Fruit fly (Drosophila melanogaster) whole organism, embryonic: ENCODE measurements around the gene CG15024.

Source experiments
- B-H2 ChIP-seq: fragments of 200-800 bp; sonication (Bioruptor generic); optimal IDR thresholded peaks from 2 replicates; lab custom pipeline; 2018; ENCODE audit warnings: missing biosample characterization, mild to moderate bottlenecking, missing genetic modification characterization
- Bdp1 ChIP-seq: fragments of 200-800 bp; sonication (Bioruptor generic); optimal IDR thresholded peaks from 3 replicates; lab custom pipeline; 2016; ENCODE audit warnings: missing biosample characterization, missing genetic modification characterization
- CG10147 ChIP-seq: fragments of 200-800 bp; sonication (Bioruptor generic); optimal IDR thresholded peaks from 2 replicates; lab custom pipeline; 2019; ENCODE audit warnings: missing biosample characterization, mild to moderate bottlenecking, missing genetic modification characterization, moderate library complexity
- CG10462 ChIP-seq: fragments of 200-800 bp; sonication (Bioruptor generic); optimal IDR thresholded peaks from 2 replicates; lab custom pipeline; 2016; ENCODE audit warnings: missing biosample characterization, missing genetic modification characterization
- CG11247 ChIP-seq: fragments of 200-800 bp; sonication (Bioruptor generic); IDR thresholded peaks from 2 replicates; pipeline ENCODE4 v1.3.6; 2022; ENCODE audit warnings: missing biosample characterization, missing genetic modification characterization
- CG1233 ChIP-seq: fragments of 200-800 bp; sonication (Bioruptor generic); optimal IDR thresholded peaks from 4 replicates; lab custom pipeline; 2018; ENCODE audit warnings: missing biosample characterization, mild to moderate bottlenecking, missing genetic modification characterization
- CG12744 ChIP-seq: fragments of 200-800 bp; sonication (Bioruptor generic); optimal IDR thresholded peaks from 2 replicates; lab custom pipeline; 2016; ENCODE audit warnings: missing biosample characterization, missing genetic modification characterization
- CG17829 ChIP-seq: fragments of 200-800 bp; optimal IDR thresholded peaks from 2 replicates; lab custom pipeline; 2019; ENCODE audit warnings: missing biosample characterization, mild to moderate bottlenecking, missing genetic modification characterization, moderate library complexity
- CG1792 ChIP-seq: fragments of 200-800 bp; sonication (Bioruptor generic); optimal IDR thresholded peaks from 2 replicates; lab custom pipeline; 2016; ENCODE audit warnings: missing biosample characterization, missing genetic modification characterization
- CG18599 ChIP-seq: fragments of 200-800 bp; sonication (Bioruptor generic); optimal IDR thresholded peaks from 3 replicates; lab custom pipeline; 2017; ENCODE audit warnings: missing biosample characterization, missing genetic modification characterization, mild to moderate bottlenecking, moderate library complexity, missing genetic modification reagents
- CG2120 ChIP-seq: fragments of 200-800 bp; sonication (Bioruptor generic); optimal IDR thresholded peaks from 3 replicates; lab custom pipeline; 2016; ENCODE audit warnings: missing biosample characterization, missing genetic modification characterization
- CG34422 ChIP-seq: fragments of 200-800 bp; sonication (Bioruptor generic); IDR thresholded peaks from 3 replicates; pipeline ENCODE4 v1.3.6; 2022; ENCODE audit warnings: missing biosample characterization, missing genetic modification characterization
- CG4328 ChIP-seq: fragments of 200-800 bp; sonication (Bioruptor generic); optimal IDR thresholded peaks from 3 replicates; lab custom pipeline; 2017; ENCODE audit warnings: missing biosample characterization, missing genetic modification reagents, missing genetic modification characterization
- CG4360 ChIP-seq: fragments of 200-800 bp; sonication (Bioruptor generic); IDR thresholded peaks from 2 replicates; pipeline ENCODE4 v1.3.6; 2022; ENCODE audit warnings: missing biosample characterization, missing genetic modification characterization
- CG4617 ChIP-seq: fragments of 200-800 bp; sonication (Bioruptor generic); optimal IDR thresholded peaks from 3 replicates; lab custom pipeline; 2016; ENCODE audit warnings: missing biosample characterization, missing genetic modification characterization, borderline replicate concordance
- CG5245 ChIP-seq: fragments of 200-800 bp; sonication (Bioruptor generic); optimal IDR thresholded peaks from 3 replicates; lab custom pipeline; 2016; ENCODE audit warnings: missing biosample characterization, missing genetic modification characterization
- CG5953 ChIP-seq: fragments of 200-800 bp; sonication (Bioruptor generic); IDR thresholded peaks from 2 replicates; pipeline ENCODE4 v1.3.6; 2022; ENCODE audit warnings: missing biosample characterization, missing genetic modification characterization
- CG7928 ChIP-seq: fragments of 200-800 bp; sonication (Bioruptor generic); optimal IDR thresholded peaks from 2 replicates; lab custom pipeline; 2017; ENCODE audit warnings: missing biosample characterization, mild to moderate bottlenecking, missing genetic modification characterization
- CG8089 ChIP-seq: fragments of 200-800 bp; sonication (Bioruptor generic); optimal IDR thresholded peaks from 3 replicates; lab custom pipeline; 2016; ENCODE audit warnings: missing biosample characterization, missing genetic modification characterization
- CG9437 ChIP-seq: fragments of 200-800 bp; sonication (Bioruptor generic); optimal IDR thresholded peaks from 2 replicates; lab custom pipeline; 2018; ENCODE audit warnings: missing biosample characterization, mild to moderate bottlenecking, missing genetic modification characterization
- Fer1 ChIP-seq: fragments of 200-800 bp; sonication (Bioruptor generic); optimal IDR thresholded peaks from 2 replicates; lab custom pipeline; 2017; ENCODE audit warnings: missing biosample characterization, mild to moderate bottlenecking, missing genetic modification characterization
- HHEX ChIP-seq: fragments of 200-800 bp; sonication (Bioruptor generic); optimal IDR thresholded peaks from 3 replicates; lab custom pipeline; 2017; ENCODE audit warnings: missing biosample characterization, mild to moderate bottlenecking, missing genetic modification characterization, missing genetic modification reagents
- Jarid2 ChIP-seq: fragments of 200-800 bp; sonication (Bioruptor generic); optimal IDR thresholded peaks from 3 replicates; lab custom pipeline; 2017; ENCODE audit warnings: mild to moderate bottlenecking, missing biosample characterization, missing genetic modification reagents, missing genetic modification characterization
- Max ChIP-seq: fragments of 200-800 bp; sonication (Bioruptor generic); optimal IDR thresholded peaks from 2 replicates; lab custom pipeline; 2016; ENCODE audit warnings: missing biosample characterization, mild to moderate bottlenecking, missing genetic modification characterization
- NC2β ChIP-seq: fragments of 200-800 bp; sonication (Bioruptor generic); optimal IDR thresholded peaks from 2 replicates; lab custom pipeline; 2016; ENCODE audit warnings: missing biosample characterization, missing genetic modification characterization
- Oli ChIP-seq: fragments of 200-800 bp; sonication (Bioruptor generic); optimal IDR thresholded peaks from 2 replicates; lab custom pipeline; 2018; ENCODE audit warnings: missing biosample characterization, mild to moderate bottlenecking, missing genetic modification characterization, moderate library complexity
- Sox102F ChIP-seq: fragments of 200-800 bp; sonication (Bioruptor generic); optimal IDR thresholded peaks from 2 replicates; lab custom pipeline; 2018; ENCODE audit warnings: missing biosample characterization, mild to moderate bottlenecking, missing genetic modification characterization, moderate library complexity
- amos ChIP-seq: fragments of 200-800 bp; sonication (Bioruptor generic); IDR thresholded peaks from 2 replicates; pipeline ENCODE4 v1.3.6; 2022; ENCODE audit warnings: missing biosample characterization, missing genetic modification characterization; ENCODE audit not compliant: partially characterized antibody
- bbx ChIP-seq: fragments of 200-800 bp; sonication (Bioruptor generic); IDR thresholded peaks from 2 replicates; pipeline ENCODE4 v1.3.6; 2022; ENCODE audit warnings: missing biosample characterization, missing genetic modification characterization; ENCODE audit not compliant: partially characterized antibody
- br ChIP-seq: fragments of >200 bp; optimal IDR thresholded peaks from 2 replicates; lab custom pipeline; 2017
- chif ChIP-seq, 2 experiments: fragments of 200-800 bp; sonication (Bioruptor generic); optimal IDR thresholded peaks; 3 replicates each; lab custom pipeline; 2016; ENCODE audit warnings: missing biosample characterization in 2 of 2, missing genetic modification characterization in 2 of 2
- cwo ChIP-seq: fragments of 200-800 bp; sonication (Bioruptor generic); optimal IDR thresholded peaks from 3 replicates; lab custom pipeline; 2017; ENCODE audit warnings: missing biosample characterization, missing genetic modification characterization, mild to moderate bottlenecking, moderate library complexity, missing genetic modification reagents
- dati ChIP-seq: fragments of 200-800 bp; sonication (Bioruptor generic); IDR thresholded peaks from 2 replicates; pipeline ENCODE4 v1.3.6; 2022; ENCODE audit warnings: missing biosample characterization, missing genetic modification characterization
- dimm ChIP-seq: fragments of 200-800 bp; sonication (Bioruptor generic); IDR thresholded peaks from 2 replicates; pipeline ENCODE4 v1.3.6; 2022; ENCODE audit warnings: missing biosample characterization, missing genetic modification characterization
- disco-r ChIP-seq: fragments of 200-800 bp; sonication (Bioruptor generic); optimal IDR thresholded peaks from 2 replicates; lab custom pipeline; 2016; ENCODE audit warnings: missing biosample characterization, missing genetic modification characterization
- dm ChIP-seq: fragments of 200-800 bp; sonication (Bioruptor generic); optimal IDR thresholded peaks from 3 replicates; lab custom pipeline; 2016; ENCODE audit warnings: missing biosample characterization, missing genetic modification characterization
- dpn ChIP-seq, 2 experiments: fragments of 200-800 bp; sonication (Bioruptor generic); optimal IDR thresholded peaks; 3 replicates each; lab custom pipeline; 2016; ENCODE audit warnings: missing biosample characterization in 2 of 2, missing genetic modification characterization in 2 of 2
- fd96Cb ChIP-seq: fragments of 200-800 bp; sonication (Bioruptor generic); optimal IDR thresholded peaks from 2 replicates; lab custom pipeline; 2018; ENCODE audit warnings: missing biosample characterization, mild to moderate bottlenecking, missing genetic modification characterization, moderate library complexity
- grn ChIP-seq: fragments of 200-800 bp; sonication (Bioruptor generic); optimal IDR thresholded peaks from 3 replicates; lab custom pipeline; 2017; ENCODE audit warnings: missing biosample characterization, missing genetic modification characterization
- gsb-n ChIP-seq: fragments of 200-800 bp; sonication (Bioruptor generic); optimal IDR thresholded peaks from 3 replicates; lab custom pipeline; 2018; ENCODE audit warnings: missing biosample characterization, mild to moderate bottlenecking, missing genetic modification characterization
- lab ChIP-seq: fragments of 200-800 bp; sonication (Bioruptor generic); optimal IDR thresholded peaks from 3 replicates; lab custom pipeline; 2017; ENCODE audit warnings: missing biosample characterization, missing genetic modification characterization, mild to moderate bottlenecking, moderate library complexity, missing genetic modification reagents
- maf-S ChIP-seq: fragments of 200-800 bp; sonication (Bioruptor generic); optimal IDR thresholded peaks from 2 replicates; lab custom pipeline; 2016; ENCODE audit warnings: missing biosample characterization, missing genetic modification characterization
- nerfin-2 ChIP-seq: fragments of 200-800 bp; sonication (Bioruptor generic); IDR thresholded peaks from 2 replicates; pipeline ENCODE4 v1.3.6; 2022; ENCODE audit warnings: missing biosample characterization, missing genetic modification characterization; ENCODE audit not compliant: partially characterized antibody
- odd ChIP-seq: fragments of 200-800 bp; sonication (Bioruptor generic); optimal IDR thresholded peaks from 2 replicates; lab custom pipeline; 2017; ENCODE audit warnings: missing biosample characterization, mild to moderate bottlenecking, missing genetic modification characterization
- salm ChIP-seq: fragments of 200-800 bp; sonication (Bioruptor generic); optimal IDR thresholded peaks from 2 replicates; lab custom pipeline; 2018; ENCODE audit warnings: missing biosample characterization, mild to moderate bottlenecking, missing genetic modification characterization
- sisA ChIP-seq: fragments of 200-800 bp; sonication (Bioruptor generic); IDR thresholded peaks from 2 replicates; pipeline ENCODE4 v1.3.6; 2022; ENCODE audit warnings: missing biosample characterization, missing genetic modification characterization
- slp2 ChIP-seq: fragments of 200-800 bp; sonication (Bioruptor generic); optimal IDR thresholded peaks from 2 replicates; lab custom pipeline; 2016; ENCODE audit warnings: missing biosample characterization, missing genetic modification characterization
- sob ChIP-seq: fragments of 200-800 bp; sonication (Bioruptor generic); IDR thresholded peaks from 2 replicates; pipeline ENCODE4 v1.3.6; 2022; ENCODE audit warnings: missing biosample characterization, missing genetic modification characterization
- yki ChIP-seq: fragments of >200 bp; optimal IDR thresholded peaks from 3 replicates; lab custom pipeline; 2018
- z ChIP-seq: fragments of 200-800 bp; sonication (Bioruptor generic); IDR thresholded peaks from 3 replicates; pipeline ENCODE4 v1.3.6; 2022; ENCODE audit warnings: missing biosample characterization, missing genetic modification characterization
- zfh2 ChIP-seq: fragments of 200-800 bp; sonication (Bioruptor generic); optimal IDR thresholded peaks from 2 replicates; lab custom pipeline; 2016; ENCODE audit warnings: missing biosample characterization, missing genetic modification characterization

Gene CG15024

DNA sequence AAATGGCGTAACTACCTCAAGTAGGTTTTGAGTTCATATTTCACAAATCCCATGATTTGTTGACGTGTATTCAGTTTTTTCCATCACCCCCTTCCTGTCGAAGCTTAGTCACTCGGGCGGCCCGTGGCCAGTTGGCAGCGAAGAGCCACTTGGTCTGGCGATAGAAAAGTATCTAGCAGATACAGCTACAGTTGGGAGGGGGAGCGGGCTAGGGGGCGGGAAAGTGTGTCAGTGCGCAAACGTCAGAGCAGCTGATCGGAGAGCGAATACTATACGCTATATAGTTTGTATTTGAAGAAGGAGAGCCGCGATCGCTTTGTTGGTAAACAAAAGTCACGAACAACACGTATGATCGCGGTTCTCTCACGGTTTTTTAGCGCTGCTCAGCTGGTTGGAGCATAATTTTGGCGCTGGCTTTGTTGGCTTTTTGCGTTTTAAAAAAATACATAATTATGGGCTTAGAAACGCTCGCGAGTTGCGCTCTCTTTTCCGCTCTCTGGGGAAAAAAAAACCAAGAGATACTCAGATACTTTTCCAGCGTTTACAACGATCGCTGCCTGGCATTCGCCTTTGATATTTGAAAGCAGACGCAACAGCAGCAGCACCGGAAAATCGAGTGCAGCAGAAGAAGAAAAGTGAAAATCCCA is 49.7 kb downstream of the CG15024 start (continued):
- TF ChIP-seq dpn (GFP tag; optimal IDR thresholded peaks at IDR 0.05; lab: Kevin White, UChicago) (no peak), CG1233 (GFP tag; lab: Kevin White, UChicago) (no peak), HHEX (no peak), dm (GFP tag; lab: Kevin White, UChicago) (no peak), CG2120 (peak; percentile 52), CG17829 (tag; lab: Kevin White, UChicago) (no peak), lab (peak; percentile 63), br (lab: Kevin White, UChicago) (no peak), Max (GFP tag; lab: Kevin White, UChicago) (no peak), CG11247 (peak; percentile 28; the same call in 1 of the 2 replicates), zfh2 (GFP tag; lab: Kevin White, UChicago) (no peak), dimm (no peak), sisA (GFP tag; lab: Robert Waterston, UW) (peak; percentile 14; the same call in 1 of the 2 replicates), CG4328 (GFP tag; lab: Kevin White, UChicago) (no peak), gsb-n (tag; lab: Kevin White, UChicago) (no peak), B-H2 (GFP tag; lab: Kevin White, UChicago) (peak; percentile 63), CG12744 (no peak), maf-S (GFP tag; lab: Kevin White, UChicago) (no peak), CG4360 (no peak), Sox102F (no peak), Jarid2 (GFP tag; lab: Kevin White, UChicago) (no peak), yki (lab: Kevin White, UChicago) (no peak), salm (no peak), CG8089 (GFP tag; lab: Kevin White, UChicago) (no peak), bbx (no peak), CG5953 (GFP tag; lab: Robert Waterston, UW) (0 out of 2 replicates have a peak, but pooled peaks have one; percentile 17), Oli (tag; lab: Kevin White, UChicago) (no peak), CG10462 (GFP tag; lab: Kevin White, UChicago) (no peak), CG1792 (no peak), cwo (GFP tag; lab: Kevin White, UChicago) (peak; percentile 89), z (GFP tag; lab: Robert Waterston, UW) (no peak), nerfin-2 (GFP tag; lab: Robert Waterston, UW) (no peak), amos (GFP tag; lab: Robert Waterston, UW) (no peak; the same call in 1 of the 2 replicates), odd (GFP tag; lab: Kevin White, UChicago) (no peak), Bdp1 (GFP tag; lab: Kevin White, UChicago) (no peak), NC2β (GFP tag; lab: Kevin White, UChicago) (no peak), disco-r (no peak), CG34422 (GFP tag; lab: Robert Waterston, UW) (peak; percentile 48; the same call in 1 of the 3 replicates), slp2 (no peak), grn (GFP tag; lab: Kevin White, UChicago) (no peak), CG4617 (GFP tag; lab: Kevin White, UChicago) (no peak), CG18599 (no peak), CG7928 (no peak), CG5245 (GFP tag; lab: Kevin White, UChicago) (no peak), fd96Cb (tag; lab: Kevin White, UChicago) (no peak), CG9437 (no peak), sob (GFP tag; lab: Robert Waterston, UW) (no peak), dati (GFP tag; lab: Robert Waterston, UW) (no peak), Fer1 (GFP tag; lab: Kevin White, UChicago) (peak; percentile 20), CG10147 (GFP tag; lab: Kevin White, UChicago) (no peak), chif (GFP tag; optimal IDR thresholded peaks at IDR 0.05; lab: Kevin White, UChicago) (no peak)
